Fruit fly (Drosophila melanogaster) whole organism, embryonic: Measurements from ENCODE around the gene CG9286.

Experiments used
- bbx ChIP-seq: fragments of 200-800 bp; sonication (Bioruptor generic); IDR thresholded peaks from 2 replicates; pipeline ENCODE4 v1.3.6; 2022; ENCODE audit warnings: missing biosample characterization, missing genetic modification characterization; ENCODE audit not compliant: partially characterized antibody
- zfh1 ChIP-seq: fragments of 200-800 bp; sonication (Bioruptor generic); IDR thresholded peaks from 3 replicates; pipeline ENCODE4 v1.3.6; 2022; ENCODE audit warnings: missing biosample characterization, missing genetic modification characterization

DNA sequence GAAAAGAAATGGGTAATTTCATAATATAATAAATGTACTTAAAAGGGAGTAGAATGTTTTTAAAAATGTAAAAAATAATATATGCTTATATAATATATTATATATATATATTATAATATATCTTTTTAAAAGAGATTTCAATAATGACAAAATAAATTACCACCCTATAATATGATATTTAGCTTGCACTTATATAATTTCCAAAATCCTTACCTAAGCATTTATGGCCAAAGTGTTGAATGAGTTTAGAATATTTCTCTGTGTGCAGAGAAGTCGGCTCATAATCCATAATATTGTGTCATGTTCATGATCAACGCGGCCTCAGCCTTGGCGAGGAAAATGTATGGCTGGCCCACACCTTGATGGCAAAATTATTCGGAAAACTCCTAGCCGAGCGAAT is 7.5 kb downstream of the CG9286 start:
- TF ChIP-seq bbx (GFP tag; lab: Robert Waterston, UW) (no peak), zfh1 (GFP tag; lab: Robert Waterston, UW) (no peak)
